Worm (Caenorhabditis elegans): ENCODE data around the gene msp-51.
"Not testable (repeated sequence)": the region's sequence is repeated elsewhere in the genome, so short reads cannot be mapped to it uniquely, and the experiment has no call there.

DNA sequence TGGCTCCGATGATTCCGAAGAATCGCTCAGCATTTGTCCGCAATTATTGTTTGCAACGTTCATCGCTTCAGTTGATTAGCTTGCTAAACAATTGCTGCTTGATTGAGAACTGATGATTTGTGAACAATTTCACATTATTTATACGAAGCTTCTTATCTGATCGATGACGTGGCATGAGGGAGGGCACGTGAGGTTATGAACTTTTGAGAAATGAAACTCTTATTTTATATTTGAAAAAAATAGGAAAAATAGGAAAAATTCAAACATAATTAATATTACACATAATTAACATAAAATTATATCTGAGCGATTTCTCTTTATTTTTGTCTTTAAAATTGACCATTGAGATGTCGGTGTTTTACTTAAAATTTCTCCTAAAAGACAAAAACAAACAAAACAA is 40.5 kb downstream of the msp-51 start, which contains the start of gene F36H12.10:
- not testable (repeated sequence) for TF ChIP-seq cog-1 (tag; optimal IDR thresholded peaks at IDR 0.05); ztf-29 (GFP tag; IDR thresholded peaks at IDR 0.05); flt-1 (GFP tag; IDR thresholded peaks at IDR 0.05); tab-1 (GFP tag; IDR thresholded peaks at IDR 0.05); T22C8.4 (GFP tag; IDR thresholded peaks at IDR 0.05); ref-1 (GFP tag; conservative IDR thresholded peaks at IDR 0.05)

Measured in whole organism, midembryonic.